Worm (Caenorhabditis elegans) whole organism, midembryonic: ENCODE data around the gene srg-32.

Experiments
- T22C8.4 ChIP-seq: fragments of 200-800 bp; sonication (Bioruptor generic); IDR thresholded peaks from 2 replicates; pipeline ENCODE4 v1.3.6; 2022; ENCODE audit warnings: missing genetic modification characterization, missing compliant biosample characterization
- cog-1 ChIP-seq: sonication (generic microtip); optimal IDR thresholded peaks from 2 replicates; lab custom pipeline; 2016; ENCODE audit warnings: missing genetic modification characterization, missing compliant biosample characterization
- klf-2 ChIP-seq: fragments of 200-800 bp; sonication (Bioruptor generic); conservative IDR thresholded peaks from 2 replicates; pipeline ENCODE4 v1.3.6; 2022; ENCODE audit warnings: missing genetic modification reagents, missing genetic modification characterization, missing compliant biosample characterization
- ref-1 ChIP-seq: fragments of 200-800 bp; sonication (Bioruptor generic); conservative IDR thresholded peaks from 2 replicates; pipeline ENCODE4 v1.3.6; 2022; ENCODE audit warnings: missing genetic modification reagents, missing genetic modification characterization, missing compliant biosample characterization
- tab-1 ChIP-seq: fragments of 200-800 bp; sonication (Bioruptor generic); IDR thresholded peaks from 2 replicates; pipeline ENCODE4 v1.3.6; 2022; ENCODE audit warnings: missing genetic modification characterization, missing compliant biosample characterization

DNA sequence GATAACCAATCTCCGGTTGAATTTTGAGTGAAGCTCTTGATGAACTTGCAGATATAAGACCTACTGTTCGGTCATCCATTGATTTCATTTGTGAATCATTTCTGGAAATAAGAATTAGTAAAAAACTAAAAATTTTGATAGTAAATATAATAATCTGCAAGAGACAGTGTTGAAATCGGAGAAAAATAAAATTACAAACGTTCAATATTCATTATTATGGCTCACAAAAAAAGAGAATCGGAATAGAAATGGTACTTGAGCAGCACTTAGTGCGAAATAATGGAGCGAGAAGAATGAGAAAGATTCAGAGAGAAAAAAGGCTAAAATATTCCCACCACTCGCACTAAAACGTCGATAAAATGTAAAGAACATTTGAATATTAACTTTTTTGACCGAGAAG, 12.3 kb downstream of the srg-32 start, which contains the start of gene vps-54:
- TF ChIP-seq klf-2 (GFP tag; lab: Robert Waterston, UW): no peak
- no peak for TF ChIP-seq ref-1
- no peak for TF ChIP-seq tab-1 (GFP tag; lab: Robert Waterston, UW)
- TF ChIP-seq cog-1: no peak
- TF ChIP-seq T22C8.4: no peak
